Worm (Caenorhabditis elegans) whole organism, young adult: ENCODE data around the gene R11D1.4.

ENCODE experiments used
- B0019.2 ChIP-seq: fragments of 200-800 bp; sonication (Bioruptor generic); conservative IDR thresholded peaks from 2 replicates; pipeline ENCODE4 v1.3.6; 2022; ENCODE audit warnings: missing genetic modification reagents, missing genetic modification characterization, missing compliant biosample characterization
- B0035.1 ChIP-seq: sonication (generic microtip); optimal IDR thresholded peaks from 2 replicates; lab custom pipeline; 2016; ENCODE audit warnings: missing genetic modification characterization, mild to moderate bottlenecking, missing compliant biosample characterization, missing genotype, missing genetic modification reagents
- C17E4.6 ChIP-seq: fragments of 200-800 bp; sonication (Bioruptor generic); IDR thresholded peaks from 2 replicates; pipeline ENCODE4 v1.3.6; 2022; ENCODE audit warnings: missing genetic modification reagents, missing genetic modification characterization, missing compliant biosample characterization
- F10E7.11 ChIP-seq: sonication (generic microtip); optimal IDR thresholded peaks from 2 replicates; lab custom pipeline; 2017; ENCODE audit warnings: mild to moderate bottlenecking, missing genetic modification characterization, moderate library complexity, missing compliant biosample characterization
- K12H6.12 ChIP-seq: fragments of 200-800 bp; sonication (Bioruptor generic); optimal IDR thresholded peaks from 2 replicates; lab custom pipeline; 2018; ENCODE audit warnings: mild to moderate bottlenecking, missing genetic modification characterization, missing compliant biosample characterization
- Y56A3A.18 ChIP-seq: fragments of 200-800 bp; sonication (Bioruptor generic); IDR thresholded peaks from 2 replicates; pipeline ENCODE4 v1.3.6; 2022; ENCODE audit warnings: missing genetic modification reagents, missing genetic modification characterization, missing compliant biosample characterization
- athp-1 ChIP-seq: sonication (generic microtip); optimal IDR thresholded peaks from 2 replicates; lab custom pipeline; 2017; ENCODE audit warnings: mild to moderate bottlenecking, missing genetic modification characterization, missing compliant biosample characterization
- ceh-100 ChIP-seq: fragments of 200-800 bp; sonication (Bioruptor generic); IDR thresholded peaks from 2 replicates; pipeline ENCODE4 v1.3.6; 2022; ENCODE audit warnings: missing genetic modification reagents, missing genetic modification characterization, missing compliant biosample characterization
- ceh-58 ChIP-seq: fragments of 200-800 bp; sonication (Bioruptor generic); IDR thresholded peaks from 2 replicates; pipeline ENCODE4 v1.3.6; 2022; ENCODE audit warnings: missing genetic modification characterization, missing compliant biosample characterization
- ets-4 ChIP-seq: fragments of 200-800 bp; sonication (Bioruptor generic); optimal IDR thresholded peaks from 2 replicates; lab custom pipeline; 2018; ENCODE audit warnings: mild to moderate bottlenecking, missing genetic modification characterization, missing compliant biosample characterization
- gei-17 ChIP-seq: fragments of 200-800 bp; sonication (Bioruptor generic); optimal IDR thresholded peaks from 2 replicates; lab custom pipeline; 2018; ENCODE audit warnings: mild to moderate bottlenecking, missing genetic modification characterization, missing compliant biosample characterization
- him-1 ChIP-seq: sonication (generic microtip); optimal IDR thresholded peaks from 2 replicates; lab custom pipeline; 2016; ENCODE audit warnings: missing genotype, missing genetic modification reagents, missing genetic modification characterization, missing compliant biosample characterization
- hlh-26 ChIP-seq: fragments of 200-800 bp; sonication (Bioruptor generic); conservative IDR thresholded peaks from 2 replicates; pipeline ENCODE4 v1.3.6; 2022; ENCODE audit warnings: missing genetic modification reagents, missing genetic modification characterization, missing compliant biosample characterization
- hmg-1.2 ChIP-seq: fragments of 200-800 bp; sonication (Bioruptor generic); IDR thresholded peaks from 2 replicates; pipeline ENCODE4 v1.3.6; 2022; ENCODE audit warnings: missing genetic modification reagents, missing genetic modification characterization, missing compliant biosample characterization
- hrde-1 ChIP-seq: sonication (generic microtip); optimal IDR thresholded peaks from 2 replicates; lab custom pipeline; 2016; ENCODE audit warnings: missing genetic modification characterization, mild to moderate bottlenecking, missing compliant biosample characterization, moderate library complexity, missing genotype, missing genetic modification reagents, borderline replicate concordance
- let-607 ChIP-seq, 2 experiments: fragments of 200-800 bp in 1 of 2; sonication (Bioruptor generic) in 1 of 2; sonication (generic microtip) in 1 of 2; optimal IDR thresholded peaks; 2 replicates each; lab custom pipeline; 2016 to 2018; ENCODE audit warnings: mild to moderate bottlenecking in 2 of 2, missing compliant biosample characterization in 2 of 2, missing genetic modification characterization in 2 of 2, moderate library complexity in 2 of 2, missing genotype in 1 of 2
- lin-40 ChIP-seq: sonication (generic microtip); optimal IDR thresholded peaks from 2 replicates; lab custom pipeline; 2016; ENCODE audit warnings: missing genetic modification characterization, mild to moderate bottlenecking, missing compliant biosample characterization, missing genotype, missing genetic modification reagents
- lsl-1 ChIP-seq: fragments of 200-800 bp; sonication (Bioruptor generic); optimal IDR thresholded peaks from 2 replicates; lab custom pipeline; 2018; ENCODE audit warnings: mild to moderate bottlenecking, missing genetic modification characterization, moderate library complexity, missing compliant biosample characterization
- madf-10 ChIP-seq: sonication (generic microtip); optimal IDR thresholded peaks from 2 replicates; lab custom pipeline; 2016; ENCODE audit warnings: mild to moderate bottlenecking, missing genetic modification characterization, missing compliant biosample characterization
- madf-8 ChIP-seq: fragments of 200-800 bp; sonication (Bioruptor generic); conservative IDR thresholded peaks from 2 replicates; pipeline ENCODE4 v1.3.6; 2022; ENCODE audit warnings: missing genetic modification reagents, missing genetic modification characterization, missing compliant biosample characterization
- mcd-1 ChIP-seq: fragments of 200-800 bp; sonication (Bioruptor generic); IDR thresholded peaks from 2 replicates; pipeline ENCODE4 v1.3.6; 2022; ENCODE audit warnings: missing genetic modification reagents, missing genetic modification characterization, missing compliant biosample characterization
- mel-28 ChIP-seq: sonication (generic microtip); optimal IDR thresholded peaks from 2 replicates; lab custom pipeline; 2016; ENCODE audit warnings: borderline replicate concordance, mild to moderate bottlenecking, missing genetic modification characterization, missing compliant biosample characterization
- mxl-1 ChIP-seq: sonication (generic microtip); optimal IDR thresholded peaks from 2 replicates; lab custom pipeline; 2016; ENCODE audit warnings: missing genetic modification characterization, missing compliant biosample characterization
- nhr-27 ChIP-seq: fragments of 200-800 bp; sonication (Bioruptor generic); optimal IDR thresholded peaks from 2 replicates; lab custom pipeline; 2018; ENCODE audit warnings: mild to moderate bottlenecking, missing genetic modification characterization, moderate library complexity, missing compliant biosample characterization
- pha-4 ChIP-seq: fragments of 150-350 bp; sonication (generic microtip); optimal IDR thresholded peaks from 2 replicates; lab custom pipeline; 2014; ENCODE audit warnings: missing biosample characterization, missing genetic modification reagents, missing genetic modification characterization
- repo-1 ChIP-seq: sonication (generic microtip); optimal IDR thresholded peaks from 2 replicates; lab custom pipeline; 2017; ENCODE audit warnings: mild to moderate bottlenecking, missing genetic modification characterization, missing compliant biosample characterization
- rpc-1 ChIP-seq, 2 experiments: fragments of 150-350 bp in 1 of 2; sonication (generic microtip) in 1 of 2; optimal IDR thresholded peaks; 2 replicates each; lab custom pipeline; 2014 to 2018; ENCODE audit warnings: missing biosample characterization in 1 of 2, missing genetic modification characterization in 1 of 2, missing genetic modification reagents in 1 of 2, missing genotype in 1 of 2
- sdz-38 ChIP-seq: sonication (generic microtip); optimal IDR thresholded peaks from 2 replicates; lab custom pipeline; 2016; ENCODE audit warnings: missing genotype, missing genetic modification characterization, missing compliant biosample characterization
- snpc-1.3 ChIP-seq: sonication (generic microtip); optimal IDR thresholded peaks from 2 replicates; lab custom pipeline; 2017; ENCODE audit warnings: missing genetic modification characterization, mild to moderate bottlenecking, missing compliant biosample characterization, antibody characterized with exemption, moderate library complexity, missing genotype, missing genetic modification reagents; ENCODE audit not compliant: insufficient read depth
- zim-3 ChIP-seq: sonication (generic microtip); optimal IDR thresholded peaks from 2 replicates; lab custom pipeline; 2017; ENCODE audit warnings: mild to moderate bottlenecking, missing genetic modification characterization, moderate library complexity, missing compliant biosample characterization
- ztf-28 ChIP-seq: fragments of 200-800 bp; sonication (Bioruptor generic); IDR thresholded peaks from 2 replicates; pipeline ENCODE4 v1.3.6; 2022; ENCODE audit warnings: missing genetic modification reagents, missing genetic modification characterization, missing compliant biosample characterization
- ztf-3 ChIP-seq: fragments of 200-800 bp; sonication (Bioruptor generic); optimal IDR thresholded peaks from 2 replicates; lab custom pipeline; 2018; ENCODE audit warnings: mild to moderate bottlenecking, missing genetic modification characterization, missing compliant biosample characterization

R11D1.4 gene

DNA sequence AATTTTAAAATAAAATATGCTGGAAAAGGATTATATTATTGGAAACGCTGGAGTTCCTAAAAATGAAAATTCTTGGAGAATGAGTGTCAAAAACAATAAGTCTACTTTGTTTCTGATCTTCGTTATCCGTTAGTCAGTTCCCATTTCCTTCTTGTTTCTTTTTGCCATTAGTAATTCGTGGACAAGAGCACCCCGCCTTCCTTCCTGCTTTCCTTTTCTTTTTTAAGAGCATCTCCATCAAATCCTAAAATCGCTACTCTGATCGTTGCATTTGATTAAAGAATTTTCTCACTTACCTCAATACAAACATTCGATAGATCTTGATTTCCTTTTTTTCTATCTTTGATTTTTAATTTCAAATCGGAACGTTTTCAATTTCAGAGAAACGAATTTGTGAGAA, 34.2 kb downstream of the R11D1.4 start, which contains the start of gene frpr-15:
TSS of gene frpr-15 (plus strand) at position 301 of the 400 bp plus-strand sequence.
- TF ChIP-seq mcd-1 (GFP tag; lab: Robert Waterston, UW) (no peak), mxl-1 (tag; lab: Kevin White, UChicago) (no peak)

DNA sequence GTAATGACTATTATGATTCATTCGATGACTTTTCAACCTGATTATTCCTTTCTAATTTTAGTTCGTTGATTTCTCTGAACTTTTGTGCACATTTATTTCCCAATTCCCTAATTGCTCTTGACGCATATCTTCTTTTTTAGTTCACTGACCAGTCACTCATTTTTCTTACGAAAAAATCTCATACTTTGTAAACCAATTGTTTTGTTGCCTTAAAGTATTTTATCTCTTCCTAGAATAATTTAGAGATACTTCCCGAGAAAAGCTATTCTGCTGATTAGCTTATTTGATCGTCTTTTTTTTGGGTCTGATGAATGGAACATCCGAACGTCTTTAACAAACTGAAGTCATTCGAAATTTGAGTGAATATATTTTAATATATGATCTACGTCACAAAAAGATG, 34.7 kb downstream of the R11D1.4 start:
- no peak for TF ChIP-seq F10E7.11 (tag; lab: Kevin White, UChicago)
- no peak for TF ChIP-seq gei-17 (GFP tag; lab: Kevin White, UChicago)
- no peak for TF ChIP-seq athp-1 (tag; lab: Kevin White, UChicago)
- TF ChIP-seq ztf-3 (GFP tag; lab: Kevin White, UChicago): no peak
- no peak for TF ChIP-seq B0035.1 (tag; lab: Kevin White, UChicago)
- no peak for TF ChIP-seq ceh-58 (GFP tag; lab: Robert Waterston, UW)
- no peak for TF ChIP-seq nhr-27 (tag; lab: Kevin White, UChicago)
- no peak for TF ChIP-seq lsl-1 (GFP tag; lab: Kevin White, UChicago)
- no peak for TF ChIP-seq hlh-26 (GFP tag; lab: Robert Waterston, UW)
- no peak for TF ChIP-seq madf-10
- no peak for TF ChIP-seq Y56A3A.18 (GFP tag; lab: Robert Waterston, UW)
- TF ChIP-seq repo-1: no peak
- no peak for TF ChIP-seq let-607 (tag; optimal IDR thresholded peaks at IDR 0.05; lab: Kevin White, UChicago)

DNA sequence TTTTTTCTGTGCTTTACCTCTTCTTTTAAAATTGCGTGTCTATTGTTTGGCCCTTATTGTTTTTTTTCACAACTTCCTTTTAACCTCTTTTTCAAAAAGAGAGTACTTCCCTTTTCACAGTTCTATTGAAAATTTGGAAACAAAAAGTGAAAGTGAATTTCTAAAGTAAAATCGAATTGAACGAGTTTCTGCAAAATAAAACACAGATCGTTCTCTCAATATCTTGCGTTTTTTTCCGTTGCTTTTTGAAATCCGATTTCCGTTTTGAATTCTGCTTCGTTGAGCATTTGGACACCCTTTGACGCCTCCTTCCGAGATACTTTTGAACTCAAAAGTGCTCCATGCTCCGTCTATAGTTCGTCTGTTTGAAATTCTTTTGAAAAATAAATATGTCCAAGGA, 37.7 kb downstream of the R11D1.4 start:
- no peak for TF ChIP-seq ztf-3 (GFP tag; lab: Kevin White, UChicago)
- no peak for TF ChIP-seq pha-4 (tag; lab: Kevin White, UChicago)
- TF ChIP-seq ceh-58 (GFP tag; lab: Robert Waterston, UW): no peak
- no peak for TF ChIP-seq K12H6.12 (tag; lab: Kevin White, UChicago)
- no peak for TF ChIP-seq snpc-1.3 (tag; lab: Kevin White, UChicago)

DNA sequence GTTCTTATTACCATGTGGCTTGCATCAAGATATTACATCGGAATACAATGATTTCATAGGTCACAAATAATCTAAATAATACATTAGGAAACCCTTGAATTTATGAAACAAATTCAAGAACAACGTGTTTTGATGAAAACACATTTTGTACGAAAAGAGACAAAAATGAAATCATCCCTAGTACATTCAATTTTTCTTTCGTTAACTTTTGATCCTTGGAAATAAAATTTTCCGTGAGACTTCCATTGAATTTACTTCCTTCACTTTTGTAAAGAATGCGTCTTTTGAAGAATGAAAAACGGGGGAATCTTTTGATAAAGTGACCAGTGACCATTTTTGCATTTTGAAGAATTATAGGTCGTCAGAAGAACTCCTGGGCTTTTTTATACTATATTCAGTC, 40.3 kb downstream of the R11D1.4 start:
- no peak for TF ChIP-seq ets-4 (GFP tag; lab: Kevin White, UChicago)

DNA sequence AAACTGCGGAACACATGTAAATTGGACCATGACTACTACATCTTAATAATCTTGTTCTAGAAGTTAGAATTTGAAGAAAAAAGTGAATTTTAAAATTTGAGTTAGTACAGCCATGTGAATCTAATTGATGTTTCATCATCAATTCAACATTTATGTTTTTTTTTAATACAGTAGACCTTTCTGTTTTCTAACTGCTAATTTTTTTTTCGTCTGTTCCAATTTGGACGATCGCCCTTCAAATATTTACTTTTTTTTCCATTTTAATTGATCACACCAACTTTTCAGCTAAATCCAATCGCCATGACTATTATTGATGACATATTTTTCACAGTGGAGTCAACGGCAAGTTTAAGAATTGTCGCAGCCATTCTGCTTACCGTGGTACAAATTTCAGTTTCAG, 43.4 kb downstream of the R11D1.4 start, which contains the start of gene srx-116:
TSS of gene srx-116 (plus strand) at position 301 of the 400 bp plus-strand sequence.
- TF ChIP-seq ceh-100 (GFP tag; lab: Robert Waterston, UW) (no peak), him-1 (tag; lab: Kevin White, UChicago) (no peak), rpc-1 (optimal IDR thresholded peaks at IDR 0.05; lab: Kevin White, UChicago) (no peak), rpc-1 (tag; optimal IDR thresholded peaks at IDR 0.05; lab: Kevin White, UChicago) (no peak), madf-8 (no peak), B0019.2 (GFP tag; lab: Robert Waterston, UW) (no peak), hrde-1 (tag; lab: Kevin White, UChicago) (no peak), K12H6.12 (tag; lab: Kevin White, UChicago) (no peak), lin-40 (tag; lab: Kevin White, UChicago) (no peak), sdz-38 (tag; lab: Kevin White, UChicago) (no peak), hmg-1.2 (GFP tag; lab: Robert Waterston, UW) (no peak), C17E4.6 (no peak), ztf-28 (no peak), zim-3 (tag; lab: Kevin White, UChicago) (no peak), mel-28 (tag; lab: Kevin White, UChicago) (no peak)
- TF ChIP-seq, all 124 proteins: peak for 0
